Worm (Caenorhabditis elegans) whole organism, L1 larva: ENCODE data around the gene jhdm-1.

Source experiments
- C16A3.4 ChIP-seq: fragments of 150-350 bp; optimal IDR thresholded peaks from 2 replicates; lab custom pipeline; 2014; ENCODE audit warnings: missing biosample characterization, missing genetic modification characterization
- lin-39 ChIP-seq: fragments of 150-350 bp; optimal IDR thresholded peaks from 2 replicates; lab custom pipeline; 2014; ENCODE audit warnings: missing biosample characterization, missing genetic modification reagents, missing genetic modification characterization
- lir-3 ChIP-seq: sonication (generic microtip); optimal IDR thresholded peaks from 2 replicates; lab custom pipeline; 2016; ENCODE audit warnings: mild to moderate bottlenecking, missing genetic modification characterization, moderate library complexity, missing compliant biosample characterization; ENCODE audit not compliant: poor library complexity
- lsy-2 ChIP-seq, 2 experiments: fragments of 150-350 bp; optimal IDR thresholded peaks; 2 replicates each; lab custom pipeline; 2014; ENCODE audit warnings: missing biosample characterization in 2 of 2, missing genetic modification characterization in 2 of 2
- nhr-47 ChIP-seq: sonication (generic microtip); optimal IDR thresholded peaks from 2 replicates; lab custom pipeline; 2016; ENCODE audit warnings: mild to moderate bottlenecking, missing genetic modification characterization, moderate library complexity, missing compliant biosample characterization
- rnt-1 ChIP-seq: sonication (generic microtip); optimal IDR thresholded peaks from 2 replicates; lab custom pipeline; 2016; ENCODE audit warnings: mild to moderate bottlenecking, missing genetic modification characterization, moderate library complexity, missing compliant biosample characterization
- snpc-4 ChIP-seq: fragments of 150-350 bp; optimal IDR thresholded peaks from 2 replicates; lab custom pipeline; 2014; ENCODE audit warnings: missing biosample characterization, missing genetic modification characterization
- unc-62 ChIP-seq: fragments of 150-350 bp; optimal IDR thresholded peaks from 2 replicates; lab custom pipeline; 2014; ENCODE audit warnings: missing biosample characterization, missing genetic modification reagents, missing genetic modification characterization

- TF ChIP-seq lsy-2 (tag; optimal IDR thresholded peaks at IDR 0.05; lab: Kevin White, UChicago) (no peak), lir-3 (no peak), unc-62 (GFP tag; lab: Kevin White, UChicago) (no peak), lin-39 (no peak), C16A3.4 (tag; lab: Kevin White, UChicago) (no peak), nhr-47 (tag; lab: Kevin White, UChicago) (no peak), rnt-1 (tag; lab: Kevin White, UChicago) (no peak), snpc-4 (tag; lab: Kevin White, UChicago) (no peak)
Observed at ce11 chrIII:6436308-6436707, 18.0 kb upstream of the jhdm-1 start, which contains the start of gene C05D11.1.
